Worm (Caenorhabditis elegans) whole organism, young adult: ENCODE measurements around the gene tag-196.
"Not testable (repeated sequence)": the region's sequence is repeated elsewhere in the genome, so short reads cannot be mapped to it uniquely, and the experiment has no call there.

Source experiments
- B0019.2 ChIP-seq: fragments of 200-800 bp; sonication (Bioruptor generic); conservative IDR thresholded peaks from 2 replicates; pipeline ENCODE4 v1.3.6; 2022; ENCODE audit warnings: missing genetic modification reagents, missing genetic modification characterization, missing compliant biosample characterization
- B0261.1 ChIP-seq: sonication (generic microtip); optimal IDR thresholded peaks from 2 replicates; lab custom pipeline; 2016; ENCODE audit warnings: mild to moderate bottlenecking, missing genetic modification characterization, moderate library complexity, missing compliant biosample characterization
- C17E4.6 ChIP-seq: fragments of 200-800 bp; sonication (Bioruptor generic); IDR thresholded peaks from 2 replicates; pipeline ENCODE4 v1.3.6; 2022; ENCODE audit warnings: missing genetic modification reagents, missing genetic modification characterization, missing compliant biosample characterization
- F23B12.7 ChIP-seq: sonication (generic microtip); optimal IDR thresholded peaks from 2 replicates; lab custom pipeline; 2017; ENCODE audit warnings: missing genetic modification characterization, mild to moderate bottlenecking, missing compliant biosample characterization, antibody characterized with exemption, moderate library complexity; ENCODE audit not compliant: insufficient read depth
- F37B4.10 ChIP-seq: fragments of 200-800 bp; sonication (Bioruptor generic); IDR thresholded peaks from 2 replicates; pipeline ENCODE4 v1.3.6; 2022; ENCODE audit warnings: missing genetic modification characterization, missing compliant biosample characterization
- F49E8.2 ChIP-seq: sonication (generic microtip); optimal IDR thresholded peaks from 3 replicates; lab custom pipeline; 2017; ENCODE audit warnings: missing genetic modification characterization, mild to moderate bottlenecking, missing compliant biosample characterization, antibody characterized with exemption, moderate library complexity; ENCODE audit not compliant: insufficient read depth
- F55B11.4 ChIP-seq: sonication (generic microtip); optimal IDR thresholded peaks from 2 replicates; lab custom pipeline; 2016; ENCODE audit warnings: missing compliant biosample characterization, missing genetic modification characterization, borderline replicate concordance; ENCODE audit not compliant: insufficient read depth
- F57A8.1 ChIP-seq: fragments of 200-800 bp; sonication (Bioruptor generic); optimal IDR thresholded peaks from 2 replicates; lab custom pipeline; 2018; ENCODE audit warnings: mild to moderate bottlenecking, missing genetic modification characterization, moderate library complexity, missing compliant biosample characterization
- Y79H2A.3 ChIP-seq: fragments of 200-800 bp; sonication (Bioruptor generic); conservative IDR thresholded peaks from 2 replicates; pipeline ENCODE4 v1.3.6; 2022; ENCODE audit warnings: missing genetic modification reagents, missing genetic modification characterization, missing compliant biosample characterization
- ZK185.1 ChIP-seq: sonication (generic microtip); optimal IDR thresholded peaks from 2 replicates; lab custom pipeline; 2016; ENCODE audit warnings: mild to moderate bottlenecking, missing genetic modification characterization, missing compliant biosample characterization; ENCODE audit not compliant: poor library complexity, severe bottlenecking
- akir-1 ChIP-seq: fragments of 200-800 bp; sonication (Bioruptor generic); optimal IDR thresholded peaks from 2 replicates; lab custom pipeline; 2018; ENCODE audit warnings: mild to moderate bottlenecking, missing genetic modification characterization, moderate library complexity, missing compliant biosample characterization
- ama-1 ChIP-seq, 3 experiments: fragments of 150-350 bp in 1 of 3; sonication (generic microtip) in 2 of 3; optimal IDR thresholded peaks; 2 replicates each; lab custom pipeline; 2014 to 2018; ENCODE audit warnings: missing biosample characterization in 2 of 3, missing genetic modification characterization in 2 of 3, missing genetic modification reagents in 2 of 3
- aptf-2 ChIP-seq: fragments of 200-800 bp; sonication (Bioruptor generic); conservative IDR thresholded peaks from 2 replicates; pipeline ENCODE4 v1.3.6; 2022; ENCODE audit warnings: missing genetic modification reagents, missing genetic modification characterization, missing compliant biosample characterization
- atf-7 ChIP-seq: sonication (generic microtip); optimal IDR thresholded peaks from 2 replicates; lab custom pipeline; 2017; ENCODE audit warnings: mild to moderate bottlenecking, missing genetic modification characterization, missing compliant biosample characterization
- attf-5 ChIP-seq: fragments of 200-800 bp; sonication (Bioruptor generic); optimal IDR thresholded peaks from 2 replicates; lab custom pipeline; 2018; ENCODE audit warnings: mild to moderate bottlenecking, missing genetic modification characterization, missing compliant biosample characterization
- attf-6 ChIP-seq: fragments of 200-800 bp; sonication (Bioruptor generic); IDR thresholded peaks from 2 replicates; pipeline ENCODE4 v1.3.6; 2022; ENCODE audit warnings: missing genetic modification reagents, missing genetic modification characterization, missing compliant biosample characterization
- bed-1 ChIP-seq: fragments of 200-800 bp; sonication (Bioruptor generic); IDR thresholded peaks from 2 replicates; pipeline ENCODE4 v1.3.6; 2022; ENCODE audit warnings: missing genetic modification reagents, missing genetic modification characterization, missing compliant biosample characterization
- bed-2 ChIP-seq: fragments of 200-800 bp; sonication (Bioruptor generic); IDR thresholded peaks from 2 replicates; pipeline ENCODE4 v1.3.6; 2022; ENCODE audit warnings: missing genetic modification reagents, missing genetic modification characterization, missing compliant biosample characterization
- cebp-1 ChIP-seq, 2 experiments: fragments of 200-800 bp in 1 of 2; sonication (Bioruptor generic) in 1 of 2; sonication (generic microtip) in 1 of 2; IDR thresholded peaks in 1 of 2; optimal IDR thresholded peaks in 1 of 2; 2 replicates each; pipeline versions ENCODE4 v1.3.6 to Lab custom; 2017 to 2022; ENCODE audit warnings: missing compliant biosample characterization in 2 of 2, missing genetic modification characterization in 2 of 2, mild to moderate bottlenecking in 1 of 2, missing genetic modification reagents in 1 of 2, moderate library complexity in 1 of 2
- cebp-2 ChIP-seq: fragments of 200-800 bp; sonication (Bioruptor generic); IDR thresholded peaks from 2 replicates; pipeline ENCODE4 v1.3.6; 2022; ENCODE audit warnings: missing genetic modification characterization, missing compliant biosample characterization
- chd-7 ChIP-seq: sonication (generic microtip); optimal IDR thresholded peaks from 2 replicates; lab custom pipeline; 2016; ENCODE audit warnings: mild to moderate bottlenecking, missing genetic modification characterization, moderate library complexity, missing compliant biosample characterization
- dpl-1 ChIP-seq: fragments of 150-350 bp; optimal IDR thresholded peaks from 2 replicates; lab custom pipeline; 2014; ENCODE audit warnings: missing biosample characterization, missing genetic modification reagents, missing genetic modification characterization
- egrh-3 ChIP-seq: fragments of 200-800 bp; sonication (Bioruptor generic); IDR thresholded peaks from 2 replicates; pipeline ENCODE4 v1.3.6; 2022; ENCODE audit warnings: missing genetic modification reagents, missing genetic modification characterization, missing compliant biosample characterization
- ekl-4 ChIP-seq: fragments of 200-800 bp; sonication (Bioruptor generic); IDR thresholded peaks from 2 replicates; pipeline ENCODE4 v1.3.6; 2022; ENCODE audit warnings: missing genetic modification reagents, missing genetic modification characterization, missing compliant biosample characterization
- hlh-12 ChIP-seq: sonication (generic microtip); optimal IDR thresholded peaks from 2 replicates; lab custom pipeline; 2016; ENCODE audit warnings: missing genetic modification characterization, missing compliant biosample characterization
- let-526 ChIP-seq: fragments of 200-800 bp; sonication (Bioruptor generic); IDR thresholded peaks from 2 replicates; pipeline ENCODE4 v1.3.6; 2022; ENCODE audit warnings: missing genetic modification reagents, missing genetic modification characterization, missing compliant biosample characterization
- let-607 ChIP-seq, 2 experiments: fragments of 200-800 bp in 1 of 2; sonication (Bioruptor generic) in 1 of 2; sonication (generic microtip) in 1 of 2; optimal IDR thresholded peaks; 2 replicates each; lab custom pipeline; 2016 to 2018; ENCODE audit warnings: mild to moderate bottlenecking in 2 of 2, missing compliant biosample characterization in 2 of 2, missing genetic modification characterization in 2 of 2, moderate library complexity in 2 of 2, missing genotype in 1 of 2
- madf-8 ChIP-seq: fragments of 200-800 bp; sonication (Bioruptor generic); conservative IDR thresholded peaks from 2 replicates; pipeline ENCODE4 v1.3.6; 2022; ENCODE audit warnings: missing genetic modification reagents, missing genetic modification characterization, missing compliant biosample characterization
- nhr-80 ChIP-seq: sonication (generic microtip); optimal IDR thresholded peaks from 2 replicates; lab custom pipeline; 2016; ENCODE audit warnings: missing genetic modification characterization, missing compliant biosample characterization
- rcor-1 ChIP-seq: fragments of 200-800 bp; sonication (Bioruptor generic); IDR thresholded peaks from 2 replicates; pipeline ENCODE4 v1.3.6; 2022; ENCODE audit warnings: missing genetic modification reagents, missing genetic modification characterization, missing compliant biosample characterization
- rec-8 ChIP-seq, 2 experiments: sonication (generic microtip); optimal IDR thresholded peaks; 2 replicates each; lab custom pipeline; 2016; ENCODE audit warnings: mild to moderate bottlenecking in 2 of 2, missing genetic modification characterization in 2 of 2, missing genetic modification reagents in 2 of 2, missing genotype in 2 of 2, missing biosample characterization in 1 of 2, missing compliant biosample characterization in 1 of 2, moderate library complexity in 1 of 2
- sdz-38 ChIP-seq: sonication (generic microtip); optimal IDR thresholded peaks from 2 replicates; lab custom pipeline; 2016; ENCODE audit warnings: missing genotype, missing genetic modification characterization, missing compliant biosample characterization
- snpc-1.1 ChIP-seq: sonication (generic microtip); optimal IDR thresholded peaks from 2 replicates; lab custom pipeline; 2017; ENCODE audit warnings: missing genetic modification characterization, mild to moderate bottlenecking, missing compliant biosample characterization, antibody characterized with exemption, moderate library complexity, missing genotype, missing genetic modification reagents; ENCODE audit not compliant: insufficient read depth
- snpc-1.3 ChIP-seq: sonication (generic microtip); optimal IDR thresholded peaks from 2 replicates; lab custom pipeline; 2017; ENCODE audit warnings: missing genetic modification characterization, mild to moderate bottlenecking, missing compliant biosample characterization, antibody characterized with exemption, moderate library complexity, missing genotype, missing genetic modification reagents; ENCODE audit not compliant: insufficient read depth
- snpc-3.4 ChIP-seq: sonication (generic microtip); optimal IDR thresholded peaks from 2 replicates; lab custom pipeline; 2017; ENCODE audit warnings: missing genetic modification characterization, mild to moderate bottlenecking, missing compliant biosample characterization, antibody characterized with exemption, moderate library complexity, missing genotype, missing genetic modification reagents
- snpc-4 ChIP-seq, 5 experiments: fragments of 150-350 bp in 1 of 5; sonication (generic microtip) in 4 of 5; optimal IDR thresholded peaks; 2 replicates each; lab custom pipeline; 2014 to 2018; ENCODE audit warnings: missing genetic modification characterization in 5 of 5, missing biosample characterization in 3 of 5, antibody characterized with exemption in 2 of 5, mild to moderate bottlenecking in 2 of 5, missing compliant biosample characterization in 2 of 5, missing genotype in 2 of 5, moderate library complexity in 2 of 5, missing genetic modification reagents in 1 of 5
- unc-62 ChIP-seq: fragments of 150-350 bp; optimal IDR thresholded peaks from 2 replicates; lab custom pipeline; 2014; ENCODE audit warnings: missing biosample characterization, missing genetic modification reagents, missing genetic modification characterization
- ztf-22 ChIP-seq: fragments of 200-800 bp; sonication (Bioruptor generic); optimal IDR thresholded peaks from 2 replicates; lab custom pipeline; 2018; ENCODE audit warnings: mild to moderate bottlenecking, missing genetic modification characterization, moderate library complexity, missing compliant biosample characterization
- ztf-28 ChIP-seq: fragments of 200-800 bp; sonication (Bioruptor generic); IDR thresholded peaks from 2 replicates; pipeline ENCODE4 v1.3.6; 2022; ENCODE audit warnings: missing genetic modification reagents, missing genetic modification characterization, missing compliant biosample characterization
- ztf-6 ChIP-seq: fragments of 200-800 bp; sonication (Bioruptor generic); IDR thresholded peaks from 2 replicates; pipeline ENCODE4 v1.3.6; 2022; ENCODE audit warnings: missing genetic modification reagents, missing genetic modification characterization, missing compliant biosample characterization

The tag-196 gene

ce11 chrV:8569841-8570361, 24.8 kb upstream of the tag-196 start, which contains the start of the genes F25G6.9 and symk-1 (continued):
- TF ChIP-seq ekl-4 (GFP tag; lab: Robert Waterston, UW) (no peak), let-607 (tag; optimal IDR thresholded peaks at IDR 0.05; lab: Kevin White, UChicago) (no peak), aptf-2 (no peak), F23B12.7 (tag; lab: Kevin White, UChicago) (no peak), snpc-1.1 (tag; lab: Kevin White, UChicago) (peak; percentile 28), hlh-12 (tag; lab: Kevin White, UChicago) (no peak), ztf-28 (no peak), madf-8 (no peak), atf-7 (tag; lab: Kevin White, UChicago) (no peak), bed-1 (GFP tag; lab: Robert Waterston, UW) (no peak), ZK185.1 (tag; lab: Kevin White, UChicago) (peak; percentile 45), Y79H2A.3 (no peak), snpc-3.4 (tag; lab: Kevin White, UChicago) (peak; percentile 19), sdz-38 (no peak), egrh-3 (GFP tag; lab: Robert Waterston, UW) (no peak), ztf-22 (GFP tag; lab: Kevin White, UChicago) (no peak), ama-1 (optimal IDR thresholded peaks at IDR 0.05; lab: Kevin White, UChicago) (no peak), ama-1 (GFP tag; optimal IDR thresholded peaks at IDR 0.05; lab: Kevin White, UChicago) (no peak), snpc-1.3 (tag; lab: Kevin White, UChicago) (no peak), ztf-6 (GFP tag; lab: Robert Waterston, UW) (no peak), bed-2 (GFP tag; lab: Robert Waterston, UW) (no peak), F37B4.10 (GFP tag; lab: Robert Waterston, UW) (no peak), B0261.1 (tag; lab: Kevin White, UChicago) (no peak), C17E4.6 (GFP tag; lab: Robert Waterston, UW) (no peak), cebp-1 (GFP tag; IDR thresholded peaks at IDR 0.05; lab: Robert Waterston, UW) (no peak), cebp-1 (tag; optimal IDR thresholded peaks at IDR 0.05; lab: Kevin White, UChicago) (peak; percentile 57), cebp-2 (GFP tag; lab: Robert Waterston, UW) (no peak), rcor-1 (GFP tag; lab: Robert Waterston, UW) (peak; percentile 60; the same call in 1 of the 2 replicates), nhr-80 (tag; lab: Kevin White, UChicago) (no peak)

- not testable (repeated sequence) for TF ChIP-seq cebp-2 (GFP tag; lab: Robert Waterston, UW); F55B11.4 (tag; lab: Kevin White, UChicago); akir-1 (GFP tag; lab: Kevin White, UChicago)
These were observed 20.0 kb upstream of the tag-196 start, which contains the start of gene F25G6.1 for ce11 chrV:8574762-8575161. Gene F25G6.1, plus strand, starts transcription at chrV:8575062.

ce11 chrV:8580961-8581360, 13.8 kb upstream of the tag-196 start, which contains the start of gene C10B5.1:
Gene C10B5.1, plus strand, starts transcription at chrV:8581261.
- TF ChIP-seq attf-6 (no peak), B0261.1 (tag; lab: Kevin White, UChicago) (no peak), chd-7 (tag; lab: Kevin White, UChicago) (no peak), F57A8.1 (GFP tag; lab: Kevin White, UChicago) (no peak), ztf-6 (GFP tag; lab: Robert Waterston, UW) (no peak), rec-8 (tag; optimal IDR thresholded peaks at IDR 0.05; lab: Kevin White, UChicago) (no peak), dpl-1 (GFP tag; lab: Kevin White, UChicago) (no peak), F49E8.2 (tag; lab: Kevin White, UChicago) (no peak), snpc-4 (GFP tag; optimal IDR thresholded peaks at IDR 0.05; lab: Kevin White, UChicago) (no peak), snpc-4 (tag; optimal IDR thresholded peaks at IDR 0.05; lab: Kevin White, UChicago) (no peak), let-526 (GFP tag; lab: Robert Waterston, UW) (no peak), attf-5 (no peak), akir-1 (GFP tag; lab: Kevin White, UChicago) (no peak), hlh-12 (tag; lab: Kevin White, UChicago) (no peak), B0019.2 (GFP tag; lab: Robert Waterston, UW) (no peak), unc-62 (GFP tag; lab: Kevin White, UChicago) (no peak)
